Worm (Caenorhabditis elegans) whole organism, L2 larva: ENCODE data around the gene W04E12.9.

Experiments
- ama-1 ChIP-seq: fragments of 150-350 bp; optimal IDR thresholded peaks from 2 replicates; lab custom pipeline; 2018; ENCODE audit warnings: inconsistent platforms
- blmp-1 ChIP-seq: sonication (generic microtip); optimal IDR thresholded peaks from 2 replicates; lab custom pipeline; 2017; ENCODE audit warnings: missing genetic modification characterization, mild to moderate bottlenecking, missing compliant biosample characterization, antibody characterized with exemption, moderate library complexity; ENCODE audit not compliant: insufficient read depth
- lin-11 ChIP-seq: fragments of 150-350 bp; sonication (generic microtip); optimal IDR thresholded peaks from 2 replicates; lab custom pipeline; 2014; ENCODE audit warnings: missing biosample characterization, missing genetic modification characterization, inconsistent platforms, mixed read lengths
- lin-13 ChIP-seq: fragments of 150-350 bp; optimal IDR thresholded peaks from 2 replicates; lab custom pipeline; 2014; ENCODE audit warnings: missing biosample characterization, missing genetic modification reagents, missing genetic modification characterization
- lin-39 ChIP-seq: fragments of 150-350 bp; optimal IDR thresholded peaks from 2 replicates; lab custom pipeline; 2014; ENCODE audit warnings: missing biosample characterization, missing genetic modification reagents, missing genetic modification characterization
- nhr-11 ChIP-seq: fragments of 150-350 bp; optimal IDR thresholded peaks from 2 replicates; lab custom pipeline; 2014; ENCODE audit warnings: missing biosample characterization, missing genetic modification characterization
- nhr-77 ChIP-seq: fragments of 150-350 bp; optimal IDR thresholded peaks from 2 replicates; lab custom pipeline; 2014; ENCODE audit warnings: missing biosample characterization, missing genetic modification characterization
- snpc-4 ChIP-seq: fragments of 150-350 bp; optimal IDR thresholded peaks from 2 replicates; lab custom pipeline; 2014; ENCODE audit warnings: missing biosample characterization, missing genetic modification characterization
- unc-39 ChIP-seq: fragments of 150-350 bp; optimal IDR thresholded peaks from 2 replicates; lab custom pipeline; 2014; ENCODE audit warnings: missing biosample characterization, missing genetic modification characterization
- ztf-11 ChIP-seq: sonication (generic microtip); optimal IDR thresholded peaks from 2 replicates; lab custom pipeline; 2017; ENCODE audit warnings: missing biosample characterization, missing genetic modification characterization

DNA sequence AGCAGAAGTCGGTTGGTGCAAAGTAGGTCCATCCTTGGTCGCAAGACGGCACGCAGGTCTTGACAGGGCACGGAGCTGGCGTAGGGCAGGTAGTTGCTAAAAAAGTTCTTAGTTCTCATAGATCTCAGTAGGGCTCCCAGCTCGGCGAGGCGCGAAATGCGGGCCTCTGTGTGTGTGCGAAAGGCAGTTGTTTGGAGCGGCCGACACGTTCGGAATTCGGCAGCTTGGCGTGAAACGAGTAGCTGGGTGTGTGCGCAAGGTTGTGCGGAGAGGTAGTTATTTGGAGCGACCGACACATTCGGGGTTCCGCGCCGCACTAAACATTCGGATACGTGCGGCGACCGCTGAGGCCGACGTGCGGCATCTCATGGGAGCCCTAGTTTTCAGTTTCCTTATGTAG, 3.5 kb upstream of the W04E12.9 start:
- no peak for TF ChIP-seq nhr-77
- no peak for TF ChIP-seq ama-1 (lab: Kevin White, UChicago)
- no peak for TF ChIP-seq snpc-4 (tag; lab: Kevin White, UChicago)
- no peak for TF ChIP-seq ztf-11 (tag; lab: Kevin White, UChicago)
- no peak for TF ChIP-seq lin-11 (tag; lab: Kevin White, UChicago)
- TF ChIP-seq lin-39, result no peak
- TF ChIP-seq nhr-11 (tag; lab: Kevin White, UChicago), result no peak
- no peak for TF ChIP-seq unc-39 (tag; lab: Kevin White, UChicago)
- no peak for TF ChIP-seq blmp-1 (tag; lab: Kevin White, UChicago)
- TF ChIP-seq lin-13 (GFP tag; lab: Kevin White, UChicago), result no peak
